Worm (Caenorhabditis elegans) whole organism, midembryonic: ENCODE measurements around the gene ZK899.5.

Experiments used
- flt-1 ChIP-seq: fragments of 200-800 bp; sonication (Bioruptor generic); IDR thresholded peaks from 2 replicates; pipeline ENCODE4 v1.3.6; 2022; ENCODE audit warnings: missing genetic modification characterization, missing compliant biosample characterization
- med-1 ChIP-seq: sonication (generic microtip); optimal IDR thresholded peaks from 2 replicates; lab custom pipeline; 2017; ENCODE audit warnings: missing genetic modification characterization, mild to moderate bottlenecking, missing compliant biosample characterization, antibody characterized with exemption, missing genetic modification reagents; ENCODE audit not compliant: insufficient read depth
- ref-1 ChIP-seq: fragments of 200-800 bp; sonication (Bioruptor generic); conservative IDR thresholded peaks from 2 replicates; pipeline ENCODE4 v1.3.6; 2022; ENCODE audit warnings: missing genetic modification reagents, missing genetic modification characterization, missing compliant biosample characterization
- ztf-23 ChIP-seq: fragments of 200-800 bp; sonication (Bioruptor generic); IDR thresholded peaks from 2 replicates; pipeline ENCODE4 v1.3.6; 2022; ENCODE audit warnings: missing genetic modification reagents, missing genetic modification characterization, missing compliant biosample characterization
- ztf-29 ChIP-seq: fragments of 200-800 bp; sonication (Bioruptor generic); IDR thresholded peaks from 2 replicates; pipeline ENCODE4 v1.3.6; 2022; ENCODE audit warnings: missing genetic modification reagents, missing genetic modification characterization, missing compliant biosample characterization

DNA sequence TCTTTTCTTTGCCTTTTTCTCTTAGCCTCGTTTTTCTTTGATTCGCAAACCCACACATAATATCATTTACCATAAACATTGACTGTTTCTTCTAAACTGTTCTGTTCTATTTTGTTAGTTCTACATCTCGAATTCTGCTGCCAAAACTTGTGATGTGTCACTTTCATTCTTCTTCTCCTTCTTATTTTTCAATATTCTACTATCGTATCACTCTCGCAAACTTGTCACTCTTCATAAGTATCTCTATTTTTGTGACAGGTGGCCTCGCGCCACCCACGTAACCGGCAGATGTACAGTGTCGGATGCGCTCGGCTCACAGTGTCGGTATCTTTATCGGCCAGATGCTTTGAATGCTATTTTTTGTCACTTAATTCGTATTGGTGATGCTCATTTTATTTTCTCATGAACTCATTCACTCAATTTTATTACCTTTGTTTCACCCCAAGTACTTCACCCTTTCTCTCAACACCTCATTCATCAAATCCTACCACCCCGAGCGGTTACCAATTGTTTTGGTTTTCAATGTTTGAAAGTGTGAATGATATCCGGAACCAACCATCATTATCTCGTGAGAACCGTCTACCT, 47.8 kb upstream of the ZK899.5 start:
- TF ChIP-seq ztf-23, result no peak
- no peak for TF ChIP-seq med-1
- no peak for TF ChIP-seq ref-1 (GFP tag; lab: Robert Waterston, UW)
- TF ChIP-seq flt-1 (GFP tag; lab: Robert Waterston, UW), result no peak
- no peak for TF ChIP-seq ztf-29
